Worm (Caenorhabditis elegans): ENCODE data around the gene rad-54.L2.

- no peak for TF ChIP-seq pax-3 (tag; optimal IDR thresholded peaks at IDR 0.05)
- no peak for TF ChIP-seq tbx-2 (tag; optimal IDR thresholded peaks at IDR 0.05)
- no peak for TF ChIP-seq nhr-76 (tag; optimal IDR thresholded peaks at IDR 0.05)
- TF ChIP-seq tlp-1 (tag; optimal IDR thresholded peaks at IDR 0.05), result no peak
- TF ChIP-seq ceh-82 (tag; optimal IDR thresholded peaks at IDR 0.05), result no peak
- TF ChIP-seq isw-1 (GFP tag; IDR thresholded peaks at IDR 0.05), result no peak
- TF ChIP-seq ces-1 (GFP tag; optimal IDR thresholded peaks at IDR 0.05), result no peak
- no peak for TF ChIP-seq lin-35 (GFP tag; optimal IDR thresholded peaks at IDR 0.05)
- no peak for TF ChIP-seq fkh-10 (GFP tag; optimal IDR thresholded peaks at IDR 0.05)
- TF ChIP-seq nhr-11 (tag; optimal IDR thresholded peaks at IDR 0.05), result no peak
- no peak for TF ChIP-seq zag-1 (tag; optimal IDR thresholded peaks at IDR 0.05)
Observed at ce11 chrIV:8906743-8907142, 12.9 kb downstream of the rad-54.L2 start, which contains the start of gene C27B7.7.

Data from whole organism, L1 larva.